Worm (Caenorhabditis elegans): ENCODE results near the gene mrpl-18.
A peak's percentile ranks its signal among the peaks of the same experiment; 100 is the strongest.

The mrpl-18 gene

DNA sequence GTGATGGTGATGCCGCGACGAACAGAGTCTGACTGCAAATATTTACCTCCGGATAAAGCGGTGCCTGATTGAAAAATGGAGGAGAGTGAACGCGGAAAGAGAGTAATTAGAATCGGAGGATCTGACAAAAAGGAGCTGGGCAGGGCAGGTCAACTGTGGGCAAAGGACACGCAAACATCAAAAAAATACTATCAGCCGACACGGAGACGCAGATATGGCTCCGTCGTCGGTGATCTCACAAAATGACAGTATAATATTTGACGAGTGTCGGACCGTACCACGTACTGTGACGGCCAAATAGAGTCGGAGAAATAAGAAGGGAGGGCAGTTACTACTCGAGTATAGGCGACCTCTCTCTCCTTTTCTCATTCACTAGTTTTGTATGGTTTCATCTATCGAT lies 12.3 kb upstream of the mrpl-18 start:
- TF ChIP-seq dsc-1 (tag; optimal IDR thresholded peaks at IDR 0.05) (no peak), lin-13 (GFP tag; optimal IDR thresholded peaks at IDR 0.05) (no peak), tbx-2 (tag; optimal IDR thresholded peaks at IDR 0.05) (peak; percentile 1), xbp-1 (tag; optimal IDR thresholded peaks at IDR 0.05) (no peak), nhr-90 (tag; optimal IDR thresholded peaks at IDR 0.05; ENCODE audit: poor library complexity) (no peak), nhr-76 (tag; optimal IDR thresholded peaks at IDR 0.05) (no peak), ceh-88 (GFP tag; IDR thresholded peaks at IDR 0.05) (0 out of 2 replicates have a peak, but pooled peaks have one; percentile 18), lin-14 (GFP tag; optimal IDR thresholded peaks at IDR 0.05) (peak; percentile 22), ceh-63 (GFP tag; optimal IDR thresholded peaks at IDR 0.05) (no peak), efl-3 (GFP tag; optimal IDR thresholded peaks at IDR 0.05) (no peak), nhr-19 (GFP tag; conservative IDR thresholded peaks at IDR 0.05) (peak; percentile 25; the same call in 1 of the 2 replicates), snu-23 (GFP tag; optimal IDR thresholded peaks at IDR 0.05) (no peak), nhr-28 (tag; optimal IDR thresholded peaks at IDR 0.05) (no peak), nhr-85 (tag) (peak; percentile 5), lsy-2 (tag; optimal IDR thresholded peaks at IDR 0.05) (peak in 1 of 2 experiments; percentile 43), swsn-7 (tag; optimal IDR thresholded peaks at IDR 0.05) (no peak), lin-39 (tag; optimal IDR thresholded peaks at IDR 0.05) (no peak)

- TF ChIP-seq nhr-47 (tag; optimal IDR thresholded peaks at IDR 0.05) (no peak), xbp-1 (tag; optimal IDR thresholded peaks at IDR 0.05) (peak; percentile 50), tbx-2 (tag; optimal IDR thresholded peaks at IDR 0.05) (no peak)
Observed at ce11 chrIII:8133346-8133745, 11.5 kb upstream of the mrpl-18 start, which contains the start of gene C14B9.2. TSS of gene C14B9.2 (plus strand) at chrIII:8133665.

- peak; percentile 16 for TF ChIP-seq sup-37 (GFP tag; optimal IDR thresholded peaks at IDR 0.05)
- peak; percentile 37 for TF ChIP-seq nhr-77 (tag; optimal IDR thresholded peaks at IDR 0.05)
- TF ChIP-seq ceh-82 (tag; optimal IDR thresholded peaks at IDR 0.05), result no peak
- TF ChIP-seq nhr-71 (tag; optimal IDR thresholded peaks at IDR 0.05), result peak; percentile 49
- peak in 1 of 2 experiments; percentile 34 for TF ChIP-seq mdl-1 (tag; optimal IDR thresholded peaks at IDR 0.05)
- TF ChIP-seq lir-3 (tag; optimal IDR thresholded peaks at IDR 0.05; ENCODE audit: poor library complexity), result no peak
- peak; percentile 42 for TF ChIP-seq tbx-2 (tag; optimal IDR thresholded peaks at IDR 0.05)
- TF ChIP-seq lin-35 (GFP tag; optimal IDR thresholded peaks at IDR 0.05), result no peak
- no peak for TF ChIP-seq nhr-90 (tag; optimal IDR thresholded peaks at IDR 0.05; ENCODE audit: poor library complexity)
- TF ChIP-seq lin-14 (GFP tag; optimal IDR thresholded peaks at IDR 0.05), result no peak
- TF ChIP-seq efl-1 (optimal IDR thresholded peaks at IDR 0.05), result no peak
- TF ChIP-seq efl-1 (GFP tag; optimal IDR thresholded peaks at IDR 0.05 in 1 of 2), result peak in 1 of 2 experiments; percentile 88
- no peak for TF ChIP-seq blmp-1 (tag; optimal IDR thresholded peaks at IDR 0.05)
- TF ChIP-seq C16A3.4 (tag; optimal IDR thresholded peaks at IDR 0.05), result no peak
- no peak for TF ChIP-seq grh-1 (GFP tag; IDR thresholded peaks at IDR 0.05)
- TF ChIP-seq nhr-20 (tag; optimal IDR thresholded peaks at IDR 0.05), result peak; percentile 39
- peak; percentile 16 for TF ChIP-seq skn-1 (tag; optimal IDR thresholded peaks at IDR 0.05)
- TF ChIP-seq aly-2 (tag; optimal IDR thresholded peaks at IDR 0.05), result peak; percentile 23
- TF ChIP-seq nhr-85 (tag), result no peak
- TF ChIP-seq nhr-19 (GFP tag; conservative IDR thresholded peaks at IDR 0.05), result peak; percentile 44
- TF ChIP-seq rnt-1 (tag; optimal IDR thresholded peaks at IDR 0.05), result peak; percentile 3
- TF ChIP-seq efl-3 (GFP tag; optimal IDR thresholded peaks at IDR 0.05), result no peak
- peak; percentile 15 for TF ChIP-seq swsn-7 (tag; optimal IDR thresholded peaks at IDR 0.05)
Observed at ce11 chrIII:8136517-8137099, 8.2 kb upstream of the mrpl-18 start.

DNA sequence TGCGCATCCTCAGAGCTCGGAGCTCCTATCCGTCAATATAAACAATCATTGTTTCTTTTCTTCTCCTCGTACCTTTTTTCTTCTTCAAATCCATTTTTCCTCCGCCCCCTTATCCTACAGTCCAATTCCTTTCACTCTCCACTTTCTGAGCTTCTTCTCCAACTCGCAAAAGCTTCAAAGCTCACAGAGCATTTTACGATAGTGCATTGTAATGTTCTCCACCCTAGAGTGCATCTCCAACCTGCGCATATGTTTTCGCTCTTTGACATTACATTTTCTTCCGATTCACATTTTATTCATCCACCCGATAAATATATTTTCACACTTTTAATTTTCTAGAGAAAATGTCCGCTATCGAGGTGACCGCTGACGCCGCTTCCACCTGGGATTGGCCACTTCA lies 7.0 kb upstream of the mrpl-18 start, which contains the start of gene hsp-12.2:
TSS of gene hsp-12.2 (plus strand) at position 301 of the 400 bp plus-strand sequence.
- TF ChIP-seq efl-1 (optimal IDR thresholded peaks at IDR 0.05), result no peak
- TF ChIP-seq efl-1 (GFP tag; optimal IDR thresholded peaks at IDR 0.05 in 1 of 2), result peak in 1 of 2 experiments; percentile 68
- TF ChIP-seq elt-3 (tag; optimal IDR thresholded peaks at IDR 0.05), result no peak

Measured in whole organism, L1 larva.